Fruit fly (Drosophila melanogaster) S2 (cell line): ENCODE results near the gene Kap-alpha1.
"Not testable (repeated sequence)": the region's sequence is repeated elsewhere in the genome, so short reads cannot be mapped to it uniquely, and the experiment has no call there.

Experiments used
- CG8478 ChIP-seq: fragments of >200 bp; optimal IDR thresholded peaks from 2 replicates; lab custom pipeline; 2018
- CTCF ChIP-seq, 2 experiments: fragments of >200 bp; optimal IDR thresholded peaks; 2 replicates each; lab custom pipeline; 2018

Kap-alpha1 gene

DNA sequence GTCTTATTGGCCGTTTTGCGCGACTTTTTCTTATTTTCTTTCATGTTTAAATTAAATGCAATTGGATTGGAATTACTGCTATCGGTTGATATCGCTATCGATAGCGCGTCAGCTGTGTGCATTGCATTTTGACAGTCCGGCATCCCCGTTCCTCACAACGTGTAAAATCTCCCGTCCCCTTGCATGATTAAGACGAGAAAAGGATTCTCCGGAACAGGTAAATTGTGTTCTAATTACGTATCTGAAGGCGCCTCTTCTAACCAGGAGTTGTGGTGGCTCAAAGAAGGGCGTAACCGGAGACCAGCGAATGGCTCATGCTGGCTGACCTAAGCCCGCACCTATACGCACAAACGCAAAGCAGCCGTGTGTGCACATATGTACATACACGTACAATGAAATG lies at the start of gene Kap-alpha1, which contains the start of gene CG14104:
Kap-alpha1 (plus strand) TSS at position 130 of the 400 bp plus-strand sequence.
CG14104 (minus strand) TSS at position 97 of the 400 bp plus-strand sequence.
- TF ChIP-seq CTCF (optimal IDR thresholded peaks at IDR 0.05; lab: Kevin White, UChicago) (no peak), CG8478 (lab: Kevin White, UChicago) (no peak)

DNA sequence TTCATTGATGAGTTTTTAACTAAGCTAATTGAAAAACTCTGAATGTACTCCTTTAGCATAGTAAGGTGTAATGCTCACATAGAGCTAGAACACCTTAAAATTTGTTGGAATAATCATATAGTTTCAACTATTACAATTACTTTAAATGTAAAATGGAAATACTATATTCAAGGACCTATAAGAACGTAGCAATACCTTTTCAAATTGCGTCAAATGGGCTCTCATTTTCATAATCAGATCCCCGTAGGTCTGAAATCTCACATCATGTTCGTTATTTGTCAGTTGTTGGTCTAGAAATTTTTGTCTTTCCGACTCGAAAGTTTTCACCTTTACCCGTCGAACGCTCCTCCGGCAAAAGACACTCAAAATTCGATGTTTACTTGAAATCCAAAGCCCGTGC lies 46.9 kb upstream of the Kap-alpha1 start, which contains the start of gene Vtld:
Vtld (plus strand) TSS at position 301 of the 400 bp plus-strand sequence.
- TF ChIP-seq CG8478 (lab: Kevin White, UChicago); CTCF (optimal IDR thresholded peaks at IDR 0.05; lab: Kevin White, UChicago): not testable (repeated sequence)

DNA sequence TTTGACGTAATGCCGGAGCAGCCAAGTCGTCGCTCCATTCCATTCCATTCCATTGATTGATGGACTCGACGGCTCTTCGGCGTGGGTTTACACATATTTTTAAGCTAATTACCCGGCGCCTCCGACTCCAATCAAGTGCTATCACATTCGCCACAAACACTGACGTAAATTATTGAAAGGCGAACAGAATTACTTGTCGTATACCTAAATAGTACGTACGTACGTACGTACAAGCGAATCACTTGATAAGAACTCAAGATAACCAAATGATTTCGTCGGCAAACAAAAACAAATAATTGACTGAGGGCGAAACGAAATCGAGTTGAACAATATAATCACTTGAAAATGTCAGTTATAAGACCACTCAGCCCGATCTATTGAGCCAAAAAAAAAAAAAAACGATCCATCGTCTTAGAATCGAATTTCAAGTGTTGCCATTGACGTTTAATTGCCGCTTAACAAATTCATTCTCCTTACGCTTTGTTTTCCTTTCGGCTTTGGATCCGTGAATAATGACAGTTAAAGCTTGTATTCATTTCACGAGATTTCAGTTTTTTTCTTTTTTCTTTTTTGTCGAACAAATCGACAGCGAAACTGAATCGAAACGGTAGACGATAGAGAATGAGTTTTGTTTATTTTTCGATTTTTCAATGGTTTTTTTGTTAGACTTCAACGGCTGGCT lies 29.6 kb upstream of the Kap-alpha1 start:
- TF ChIP-seq CG8478 (lab: Kevin White, UChicago) (no peak), CTCF (optimal IDR thresholded peaks at IDR 0.05; lab: Kevin White, UChicago) (no peak)

DNA sequence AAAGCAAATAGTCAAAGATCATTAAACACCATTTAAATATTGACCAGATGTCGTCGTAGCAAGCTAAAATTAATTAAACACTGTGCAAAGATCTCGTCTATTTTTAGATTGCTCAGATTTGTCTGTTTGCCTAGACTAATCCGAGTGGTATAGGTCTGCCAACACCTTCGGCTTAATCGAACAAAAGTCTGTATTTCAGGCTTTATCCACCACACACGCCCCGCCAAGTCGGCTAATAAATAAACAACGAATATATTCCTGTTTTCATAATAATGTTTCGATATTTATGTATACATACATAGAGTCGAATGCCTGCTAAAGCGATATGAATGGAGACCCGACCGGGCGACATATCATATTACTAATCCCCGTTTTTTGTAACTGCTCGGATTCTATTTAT lies 28.5 kb upstream of the Kap-alpha1 start:
- TF ChIP-seq CG8478 (lab: Kevin White, UChicago) = no peak
- no peak for TF ChIP-seq CTCF (optimal IDR thresholded peaks at IDR 0.05; lab: Kevin White, UChicago)

DNA sequence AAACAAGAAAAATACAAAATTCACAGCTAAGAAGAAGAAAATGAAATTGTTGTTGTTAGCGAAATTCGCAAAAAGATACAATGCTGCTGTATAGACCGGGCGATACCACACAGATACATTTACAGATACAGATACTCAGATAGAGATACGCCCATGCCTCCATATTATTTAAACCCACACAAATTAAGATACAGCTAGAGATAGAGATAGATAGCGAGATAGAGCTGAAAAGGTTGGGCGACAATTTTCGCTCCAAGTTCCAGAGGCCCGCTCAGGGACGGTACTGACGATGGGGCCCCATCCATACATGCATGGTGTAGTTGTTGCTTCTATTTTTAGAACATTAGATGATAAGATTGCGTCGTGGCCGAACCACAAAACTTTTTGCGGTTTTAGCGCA lies 19.4 kb upstream of the Kap-alpha1 start:
- TF ChIP-seq CG8478 (lab: Kevin White, UChicago) (no peak), CTCF (optimal IDR thresholded peaks at IDR 0.05; lab: Kevin White, UChicago) (no peak)

DNA sequence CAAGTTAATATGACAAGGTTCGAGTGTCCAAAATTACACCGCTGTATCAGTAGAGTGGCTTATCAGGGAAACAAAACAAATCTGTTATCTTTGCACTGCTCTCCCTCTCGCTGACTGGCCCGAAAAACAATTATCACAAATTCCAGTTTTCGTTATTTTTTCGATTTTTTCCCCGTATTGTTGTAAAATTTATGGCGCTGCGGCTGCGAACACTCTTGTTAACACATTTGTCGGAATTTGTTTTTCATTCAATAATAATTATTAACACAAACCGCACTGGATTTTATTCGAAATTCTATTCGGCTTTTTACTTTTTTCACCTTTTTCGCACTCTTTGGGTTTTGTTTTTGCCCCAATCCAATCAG lies 16.5 kb upstream of the Kap-alpha1 start:
- TF ChIP-seq CG8478 (lab: Kevin White, UChicago) (no peak), CTCF (optimal IDR thresholded peaks at IDR 0.05; lab: Kevin White, UChicago) (no peak)

DNA sequence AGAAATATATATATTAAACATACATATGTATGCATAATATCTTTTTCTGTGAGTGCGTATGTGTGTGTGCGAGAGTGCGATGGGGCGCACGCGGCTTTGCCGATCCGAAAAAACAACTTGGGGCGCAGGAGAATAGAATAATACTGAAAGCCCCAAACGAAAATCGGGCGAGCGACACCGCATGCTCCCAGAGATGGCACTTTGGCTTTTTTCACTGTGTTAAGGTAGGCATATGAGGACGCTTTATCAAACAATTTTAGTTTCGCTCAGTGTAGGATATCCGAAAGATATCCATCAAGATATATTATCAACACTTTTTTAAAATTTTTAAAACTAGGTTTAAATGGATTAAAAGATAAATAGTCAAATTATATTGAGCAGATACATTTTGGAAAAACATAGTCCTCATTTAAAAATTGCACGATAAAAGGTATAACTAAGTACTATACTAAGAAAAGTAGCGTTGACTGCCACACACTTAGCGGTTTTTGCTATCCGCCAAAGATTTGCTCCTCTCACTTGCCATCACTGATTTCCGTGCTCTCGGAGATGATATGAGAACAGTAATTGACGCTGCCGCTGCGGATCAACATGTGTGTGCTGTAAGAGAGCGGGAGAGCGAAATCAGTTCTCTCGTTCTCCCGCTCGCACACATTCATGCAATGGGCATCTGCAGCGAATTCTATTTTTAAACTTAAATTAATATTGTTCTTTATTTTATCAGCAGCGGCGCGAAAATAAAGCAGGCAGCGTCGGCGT lies 15.9 kb upstream of the Kap-alpha1 start:
- TF ChIP-seq CTCF (optimal IDR thresholded peaks at IDR 0.05; lab: Kevin White, UChicago) (no peak), CG8478 (lab: Kevin White, UChicago) (no peak)

DNA sequence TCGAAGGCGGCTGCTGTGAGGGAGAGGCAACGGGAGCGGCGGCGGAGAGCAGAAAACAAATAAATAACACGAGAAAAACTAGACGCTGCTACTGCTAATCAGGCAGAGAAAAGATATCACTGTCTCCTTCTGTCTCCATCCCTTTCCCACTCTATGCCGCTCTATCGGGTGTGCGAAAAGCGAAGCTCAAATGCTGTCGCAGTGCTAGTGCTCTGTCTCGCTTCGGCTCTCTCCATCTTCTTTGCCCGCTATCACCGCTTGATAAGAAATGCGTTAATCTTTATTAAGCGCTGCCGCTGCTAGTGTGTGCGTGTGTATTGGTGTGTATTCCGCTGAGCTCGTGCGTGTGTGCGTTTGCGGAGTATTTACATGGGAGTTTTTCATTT lies 15.4 kb upstream of the Kap-alpha1 start:
- TF ChIP-seq CG8478 (lab: Kevin White, UChicago) = no peak
- peak in 1 of 2 experiments; percentile 9 for TF ChIP-seq CTCF (optimal IDR thresholded peaks at IDR 0.05; lab: Kevin White, UChicago)

DNA sequence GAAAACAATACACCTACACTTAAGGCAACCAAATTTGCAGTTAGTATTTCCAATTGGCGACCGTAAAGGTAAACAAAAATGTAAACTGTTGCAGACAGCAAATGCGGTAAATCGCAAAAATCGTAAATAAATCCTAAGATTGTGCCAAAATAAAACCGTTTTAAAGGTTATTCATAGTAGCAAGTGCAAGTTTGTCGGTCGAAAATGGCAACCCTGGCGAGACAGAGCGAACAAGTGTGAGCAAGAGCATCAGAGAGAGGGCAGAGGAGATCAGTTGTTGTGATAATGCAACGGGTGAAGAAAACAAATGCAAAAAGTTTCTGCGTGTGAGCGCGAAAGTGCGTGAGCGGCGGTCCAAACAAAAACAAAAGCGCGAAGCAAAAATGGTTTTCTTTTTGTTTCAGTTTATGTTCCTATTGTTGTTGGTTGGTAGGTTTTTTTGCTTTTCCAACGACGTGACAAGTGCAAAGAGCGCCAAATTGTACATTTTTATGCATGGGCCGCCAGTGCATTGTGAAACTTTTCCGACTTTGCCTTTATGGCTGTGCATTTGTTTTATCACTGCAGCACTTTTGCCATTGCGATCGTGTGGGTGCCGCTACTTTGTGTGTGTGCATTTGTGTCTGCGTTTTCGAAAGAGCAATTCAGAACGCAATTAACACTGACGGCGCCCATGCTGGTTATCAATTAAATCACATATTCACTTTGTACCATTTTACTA lies 14.2 kb upstream of the Kap-alpha1 start:
- TF ChIP-seq CTCF (optimal IDR thresholded peaks at IDR 0.05; lab: Kevin White, UChicago) = no peak
- TF ChIP-seq CG8478 (lab: Kevin White, UChicago) = no peak

DNA sequence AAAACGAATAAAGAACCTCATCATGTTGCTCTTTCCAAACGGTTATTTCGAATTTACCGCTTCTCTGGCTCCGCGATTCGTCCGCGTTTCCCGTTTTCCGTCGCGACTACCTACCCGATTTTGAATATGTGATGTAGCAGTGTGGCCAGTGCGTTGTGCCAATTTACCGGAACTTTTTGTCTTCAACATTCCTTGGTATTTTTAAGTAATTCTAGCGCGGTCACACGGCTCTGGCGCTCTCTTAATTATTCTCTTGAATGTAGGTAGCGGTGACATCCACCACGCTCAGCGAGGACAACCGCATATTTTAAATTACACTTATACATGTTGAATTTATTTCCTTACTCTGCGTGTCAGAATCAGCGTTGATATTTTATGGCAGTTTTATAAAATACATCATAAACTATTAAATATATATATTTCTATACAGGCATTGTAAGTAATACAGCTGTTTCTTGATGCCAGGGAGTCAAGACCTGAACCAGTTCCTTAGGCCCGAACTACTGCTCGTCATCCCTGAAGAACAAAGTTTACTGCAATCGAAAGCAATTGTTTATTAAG lies 13.5 kb upstream of the Kap-alpha1 start, which contains the start of the genes CG42637, Gyc76C and SREBP:
CG42637 (minus strand) TSS at position 132 of the 561 bp plus-strand sequence.
Gyc76C (minus strand) TSS at position 132 of the 561 bp plus-strand sequence.
SREBP (plus strand) TSS at position 498 of the 561 bp plus-strand sequence.
- no peak for TF ChIP-seq CG8478 (lab: Kevin White, UChicago)
- peak; percentile 19 to 55 for TF ChIP-seq CTCF (optimal IDR thresholded peaks at IDR 0.05; lab: Kevin White, UChicago)

DNA sequence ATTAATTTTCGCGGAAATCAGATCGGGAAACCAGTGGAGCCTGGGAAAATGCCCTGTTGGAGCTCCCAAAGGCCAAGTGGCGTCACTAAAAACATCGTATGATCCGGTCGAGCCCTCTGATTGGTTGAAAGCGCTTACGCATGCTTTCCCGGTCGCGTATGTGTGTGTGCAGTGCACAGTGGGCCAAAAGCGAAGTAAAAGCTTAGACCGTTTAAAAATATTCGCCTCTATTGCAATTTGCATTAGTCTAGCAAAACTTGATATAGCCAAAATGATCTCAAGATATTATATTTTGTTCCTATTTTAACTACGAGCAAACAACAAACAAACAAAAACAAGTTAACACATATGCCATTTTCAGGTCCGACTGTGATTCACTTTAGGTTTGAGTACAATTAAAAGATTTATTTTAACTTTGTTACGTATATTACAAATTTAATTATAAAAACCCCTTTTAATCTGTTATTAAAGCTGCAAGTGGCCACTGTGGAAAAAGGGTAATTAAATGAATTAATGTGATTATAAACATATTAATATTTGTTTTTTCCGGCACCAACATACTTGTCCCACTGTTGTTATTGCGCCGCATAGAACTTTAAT lies 12.7 kb upstream of the Kap-alpha1 start:
- TF ChIP-seq CTCF (optimal IDR thresholded peaks at IDR 0.05; lab: Kevin White, UChicago) (no peak), CG8478 (lab: Kevin White, UChicago) (no peak)

DNA sequence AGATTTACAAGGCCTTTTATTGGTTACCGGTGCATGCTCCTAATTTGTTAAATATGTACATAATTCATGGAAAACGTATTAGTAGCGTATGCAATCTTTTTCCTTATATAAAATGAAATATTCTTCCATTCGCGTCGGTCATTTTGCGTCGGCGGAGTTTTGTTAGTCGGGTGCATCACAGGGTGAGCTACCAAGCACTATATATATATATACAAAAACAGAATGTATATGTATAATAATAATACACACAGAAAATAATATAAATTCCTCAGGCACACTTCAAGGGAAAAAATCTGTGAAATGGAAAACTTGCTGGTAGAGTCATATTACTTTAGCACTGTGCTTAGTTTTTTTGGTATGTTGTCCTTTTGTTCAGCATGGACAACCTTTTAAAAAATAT lies 8.1 kb upstream of the Kap-alpha1 start, which contains the start of gene Ir76a:
Ir76a (plus strand) TSS at position 301 of the 400 bp plus-strand sequence.
- no peak for TF ChIP-seq CTCF (optimal IDR thresholded peaks at IDR 0.05; lab: Kevin White, UChicago)
- TF ChIP-seq CG8478 (lab: Kevin White, UChicago) = no peak

DNA sequence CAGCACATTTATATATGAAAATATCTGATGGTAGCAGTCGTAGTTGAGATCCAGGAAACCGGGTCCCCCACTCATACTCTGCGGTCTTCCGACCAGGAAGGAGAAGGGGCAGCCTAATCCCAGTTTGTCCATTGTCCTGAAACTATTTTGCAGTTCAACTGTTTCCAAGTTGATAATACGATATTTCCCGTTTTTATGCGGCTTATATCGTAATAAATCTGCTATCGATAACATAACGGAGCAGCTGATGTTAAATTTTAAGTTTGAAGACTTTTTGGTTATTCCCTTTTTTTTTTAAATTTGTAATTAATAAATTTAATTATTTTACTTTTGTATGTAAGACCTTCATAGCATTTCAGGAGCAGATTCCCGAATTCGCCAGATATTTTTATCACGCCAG lies 5.9 kb upstream of the Kap-alpha1 start, which contains the start of gene CG14102:
CG14102 (minus strand) TSS at position 187 of the 400 bp plus-strand sequence.
- no peak for TF ChIP-seq CTCF (optimal IDR thresholded peaks at IDR 0.05; lab: Kevin White, UChicago)
- TF ChIP-seq CG8478 (lab: Kevin White, UChicago) = no peak
